Worm (Caenorhabditis elegans) whole organism, midembryonic: ENCODE data around the gene swt-1.

Source experiments
- cog-1 ChIP-seq: sonication (generic microtip); optimal IDR thresholded peaks from 2 replicates; lab custom pipeline; 2016; ENCODE audit warnings: missing genetic modification characterization, missing compliant biosample characterization
- klf-2 ChIP-seq: fragments of 200-800 bp; sonication (Bioruptor generic); conservative IDR thresholded peaks from 2 replicates; pipeline ENCODE4 v1.3.6; 2022; ENCODE audit warnings: missing genetic modification reagents, missing genetic modification characterization, missing compliant biosample characterization
- tab-1 ChIP-seq: fragments of 200-800 bp; sonication (Bioruptor generic); IDR thresholded peaks from 2 replicates; pipeline ENCODE4 v1.3.6; 2022; ENCODE audit warnings: missing genetic modification characterization, missing compliant biosample characterization

DNA sequence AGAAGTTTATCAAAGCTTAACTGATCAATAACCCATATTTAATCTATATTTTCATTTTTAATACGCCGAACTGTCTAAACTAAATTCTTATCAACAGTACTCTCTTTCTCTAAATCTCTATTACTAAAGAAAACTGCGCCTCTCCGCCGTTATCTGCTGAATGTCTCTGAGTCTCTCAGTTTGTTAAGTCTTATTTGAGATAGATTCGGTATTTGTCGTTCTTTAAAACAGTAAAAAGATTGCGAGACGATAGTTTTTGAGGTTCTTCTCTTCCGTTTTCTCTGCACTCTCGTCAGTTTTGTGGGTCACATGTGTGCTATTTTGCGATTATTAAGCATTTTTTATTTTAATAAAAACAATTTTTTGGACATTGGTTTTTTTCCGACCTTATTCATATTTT, 33.1 kb upstream of the swt-1 start, which contains the start of gene sma-10:
- no peak for TF ChIP-seq cog-1 (tag; lab: Kevin White, UChicago)
- no peak for TF ChIP-seq klf-2 (GFP tag; lab: Robert Waterston, UW)
- TF ChIP-seq tab-1 (GFP tag; lab: Robert Waterston, UW), result no peak
